Worm (Caenorhabditis elegans): ENCODE results near the gene math-34.
"Not testable (repeated sequence)": the region's sequence is repeated elsewhere in the genome, so short reads cannot be mapped to it uniquely, and the experiment has no call there.

- TF ChIP-seq tab-1 (GFP tag; IDR thresholded peaks at IDR 0.05); flt-1 (GFP tag; IDR thresholded peaks at IDR 0.05); med-1 (GFP tag; optimal IDR thresholded peaks at IDR 0.05; ENCODE audit: insufficient read depth); ref-1 (GFP tag; conservative IDR thresholded peaks at IDR 0.05): not testable (repeated sequence)
These were observed 4.1 kb upstream of the math-34 start, which contains the start of gene btb-11 for ce11 chrII:1024684-1025083.

Data from whole organism, midembryonic.